Worm (Caenorhabditis elegans): ENCODE measurements around the gene ssq-1.

ce11 chrIV:9811487-9811886 lies 40.9 kb upstream of the ssq-1 start:
- TF ChIP-seq T23F11.4 (GFP tag; optimal IDR thresholded peaks at IDR 0.05) (no peak), npax-4 (tag; optimal IDR thresholded peaks at IDR 0.05) (no peak), dve-1 (tag; optimal IDR thresholded peaks at IDR 0.05) (no peak), ceh-6 (GFP tag; optimal IDR thresholded peaks at IDR 0.05) (no peak)
